Worm (Caenorhabditis elegans) whole organism, mixed stage, embryonic: ENCODE data around the gene srx-9.
A peak's percentile ranks its signal among the peaks of the same experiment; 100 is the strongest.

ENCODE experiments used
- M03D4.4 ChIP-seq: sonication (generic microtip); optimal IDR thresholded peaks from 2 replicates; lab custom pipeline; 2017; ENCODE audit warnings: mild to moderate bottlenecking, missing genetic modification characterization, missing compliant biosample characterization
- bed-3 ChIP-seq: fragments of 200-800 bp; sonication (Bioruptor generic); optimal IDR thresholded peaks from 3 replicates; lab custom pipeline; 2018; ENCODE audit warnings: mild to moderate bottlenecking, missing genetic modification characterization, moderate library complexity, missing compliant biosample characterization
- blmp-1 ChIP-seq: fragments of 150-350 bp; optimal IDR thresholded peaks from 2 replicates; lab custom pipeline; 2014; ENCODE audit warnings: missing biosample characterization, missing genetic modification characterization
- ceh-39 ChIP-seq: fragments of 150-350 bp; optimal IDR thresholded peaks from 2 replicates; lab custom pipeline; 2014; ENCODE audit warnings: missing biosample characterization, missing genetic modification characterization
- ceh-43 ChIP-seq: fragments of 200-800 bp; sonication (Bioruptor generic); optimal IDR thresholded peaks from 2 replicates; lab custom pipeline; 2018; ENCODE audit warnings: mild to moderate bottlenecking, missing genetic modification characterization, moderate library complexity, missing compliant biosample characterization
- ceh-83 ChIP-seq: fragments of 200-800 bp; sonication (Bioruptor generic); optimal IDR thresholded peaks from 2 replicates; lab custom pipeline; 2018; ENCODE audit warnings: mild to moderate bottlenecking, missing genetic modification characterization, missing compliant biosample characterization
- ces-1 ChIP-seq: fragments of 150-350 bp; optimal IDR thresholded peaks from 2 replicates; lab custom pipeline; 2014; ENCODE audit warnings: missing biosample characterization, missing genetic modification reagents, missing genetic modification characterization
- cnd-1 ChIP-seq: fragments of 200-800 bp; sonication (Bioruptor generic); optimal IDR thresholded peaks from 2 replicates; lab custom pipeline; 2018; ENCODE audit warnings: mild to moderate bottlenecking, missing genetic modification characterization, missing compliant biosample characterization
- drap-1 ChIP-seq: fragments of 200-800 bp; sonication (Bioruptor generic); optimal IDR thresholded peaks from 3 replicates; lab custom pipeline; 2018; ENCODE audit warnings: mild to moderate bottlenecking, missing genetic modification characterization, missing compliant biosample characterization
- elt-1 ChIP-seq: sonication (generic microtip); optimal IDR thresholded peaks from 2 replicates; lab custom pipeline; 2017; ENCODE audit warnings: missing genetic modification characterization, mild to moderate bottlenecking, missing compliant biosample characterization, antibody characterized with exemption, moderate library complexity, borderline replicate concordance; ENCODE audit not compliant: insufficient read depth
- elt-3 ChIP-seq: fragments of 150-350 bp; optimal IDR thresholded peaks from 2 replicates; lab custom pipeline; 2014; ENCODE audit warnings: missing biosample characterization, missing genetic modification characterization
- flh-1 ChIP-seq: fragments of 200-800 bp; sonication (Bioruptor generic); optimal IDR thresholded peaks from 2 replicates; lab custom pipeline; 2018; ENCODE audit warnings: mild to moderate bottlenecking, missing genetic modification characterization, moderate library complexity, missing compliant biosample characterization
- ham-2 ChIP-seq: fragments of 200-800 bp; sonication (Bioruptor generic); optimal IDR thresholded peaks from 2 replicates; lab custom pipeline; 2018; ENCODE audit warnings: mild to moderate bottlenecking, missing genetic modification characterization, missing compliant biosample characterization
- hlh-1 ChIP-seq: fragments of 150-350 bp; optimal IDR thresholded peaks from 2 replicates; lab custom pipeline; 2014; ENCODE audit warnings: missing biosample characterization, missing genetic modification reagents, missing genetic modification characterization
- lin-13 ChIP-seq: fragments of 150-350 bp; optimal IDR thresholded peaks from 2 replicates; lab custom pipeline; 2014; ENCODE audit warnings: missing biosample characterization, missing genetic modification characterization
- lin-32 ChIP-seq: fragments of 200-800 bp; sonication (Bioruptor generic); optimal IDR thresholded peaks from 2 replicates; lab custom pipeline; 2018; ENCODE audit warnings: mild to moderate bottlenecking, missing genetic modification characterization, missing compliant biosample characterization
- mab-5 ChIP-seq: fragments of 150-350 bp; optimal IDR thresholded peaks from 2 replicates; lab custom pipeline; 2014; ENCODE audit warnings: missing biosample characterization, missing genetic modification characterization
- mls-2 ChIP-seq: sonication (generic microtip); optimal IDR thresholded peaks from 2 replicates; lab custom pipeline; 2016; ENCODE audit warnings: mild to moderate bottlenecking, missing genetic modification characterization, moderate library complexity, missing compliant biosample characterization
- nhr-12 ChIP-seq: fragments of 150-350 bp; optimal IDR thresholded peaks from 2 replicates; lab custom pipeline; 2014; ENCODE audit warnings: missing biosample characterization, missing genetic modification characterization
- pha-4 ChIP-seq: fragments of 150-350 bp; optimal IDR thresholded peaks from 2 replicates; lab custom pipeline; 2018; ENCODE audit warnings: missing biosample characterization, missing genetic modification reagents, missing genetic modification characterization
- sem-2 ChIP-seq: fragments of 200-800 bp; sonication (Bioruptor generic); optimal IDR thresholded peaks from 2 replicates; lab custom pipeline; 2018; ENCODE audit warnings: mild to moderate bottlenecking, missing genetic modification characterization, missing compliant biosample characterization
- snpc-4 ChIP-seq: fragments of 150-350 bp; optimal IDR thresholded peaks from 2 replicates; lab custom pipeline; 2014; ENCODE audit warnings: missing biosample characterization, missing genetic modification characterization
- sptf-1 ChIP-seq: sonication (generic microtip); optimal IDR thresholded peaks from 2 replicates; lab custom pipeline; 2017; ENCODE audit warnings: mild to moderate bottlenecking, missing genetic modification characterization, moderate library complexity, missing compliant biosample characterization
- tbx-8 ChIP-seq: fragments of 200-800 bp; sonication (Bioruptor generic); optimal IDR thresholded peaks from 2 replicates; lab custom pipeline; 2018; ENCODE audit warnings: mild to moderate bottlenecking, missing genetic modification characterization, moderate library complexity, missing compliant biosample characterization
- unc-39 ChIP-seq: fragments of 150-350 bp; optimal IDR thresholded peaks from 2 replicates; lab custom pipeline; 2014; ENCODE audit warnings: missing biosample characterization, missing genetic modification characterization
- zip-8 ChIP-seq: fragments of 150-350 bp; optimal IDR thresholded peaks from 2 replicates; lab custom pipeline; 2014; ENCODE audit warnings: missing biosample characterization, missing genetic modification characterization
- ztf-11 ChIP-seq: fragments of 150-350 bp; optimal IDR thresholded peaks from 2 replicates; lab custom pipeline; 2014; ENCODE audit warnings: missing biosample characterization, missing genetic modification characterization

The srx-9 gene

DNA sequence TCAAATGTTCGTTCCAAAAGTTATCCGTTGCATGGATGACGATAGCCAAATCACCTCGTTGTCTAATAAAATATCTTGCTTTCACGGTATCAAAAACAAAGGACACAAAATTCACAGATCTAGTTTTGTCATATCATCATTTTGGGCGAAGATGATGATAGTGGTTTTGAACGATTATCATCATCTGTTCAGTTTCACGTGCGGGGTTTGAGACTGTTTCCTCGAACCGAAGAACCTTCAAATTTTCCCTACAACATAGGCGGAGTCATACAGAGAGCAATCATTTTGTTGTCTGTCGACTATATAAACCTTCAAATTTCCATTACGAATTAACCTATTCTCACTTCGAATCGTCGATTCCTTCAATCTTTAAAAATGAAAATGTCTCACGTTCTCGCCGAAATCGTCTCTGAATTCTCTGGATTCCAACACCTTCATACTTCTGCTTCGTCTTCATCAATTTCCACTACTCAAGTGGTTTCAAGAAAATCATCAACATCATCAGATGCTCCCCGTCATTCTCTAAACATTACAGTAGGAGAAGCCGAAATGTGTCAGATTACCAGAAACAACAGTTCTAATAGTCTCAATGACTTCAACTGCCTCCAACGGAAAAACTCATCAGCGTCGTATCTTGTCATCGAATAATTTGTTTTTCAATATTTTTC is 18.0 kb upstream of the srx-9 start, which contains the start of gene F18E3.11:
Gene F18E3.11, plus strand, starts transcription at position 376 of the 668 bp plus-strand sequence.
- TF ChIP-seq lin-32 (GFP tag; lab: Kevin White, UChicago) (no peak), hlh-1 (tag; lab: Kevin White, UChicago) (no peak), mab-5 (tag; lab: Kevin White, UChicago) (no peak), bed-3 (GFP tag; lab: Kevin White, UChicago) (no peak), nhr-12 (tag; lab: Kevin White, UChicago) (no peak), blmp-1 (tag; lab: Kevin White, UChicago) (no peak), ham-2 (GFP tag; lab: Kevin White, UChicago) (no peak), flh-1 (GFP tag; lab: Kevin White, UChicago) (no peak), pha-4 (tag; lab: Kevin White, UChicago) (no peak), elt-1 (no peak), ces-1 (no peak), ceh-43 (GFP tag; lab: Kevin White, UChicago) (no peak), sem-2 (GFP tag; lab: Kevin White, UChicago) (no peak), unc-39 (tag; lab: Kevin White, UChicago) (no peak), lin-13 (tag; lab: Kevin White, UChicago) (no peak), mls-2 (tag; lab: Kevin White, UChicago) (no peak), drap-1 (GFP tag; lab: Kevin White, UChicago) (no peak)

DNA sequence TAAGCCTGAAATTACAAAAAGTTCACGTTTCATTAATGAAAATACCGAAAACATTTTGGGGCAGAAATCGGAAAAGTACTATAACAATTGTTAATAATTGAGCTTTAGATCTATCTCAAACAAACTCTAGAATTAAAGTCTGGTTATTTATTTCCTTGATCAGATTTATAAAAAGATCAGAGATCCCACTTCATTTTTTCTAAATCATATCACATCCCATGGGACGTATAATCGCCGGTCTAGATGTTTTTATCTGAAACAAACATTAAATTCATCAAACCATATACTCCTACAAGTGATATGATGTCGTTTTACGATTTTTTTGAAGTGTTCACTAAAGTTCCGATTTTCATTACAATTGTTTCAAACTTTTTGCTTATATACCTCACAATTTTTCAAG is 16.4 kb upstream of the srx-9 start, which contains the start of gene str-41:
Gene str-41, plus strand, starts transcription at position 301 of the 400 bp plus-strand sequence.
- no peak for TF ChIP-seq elt-3 (tag; lab: Kevin White, UChicago)
- TF ChIP-seq drap-1 (GFP tag; lab: Kevin White, UChicago): no peak
- no peak for TF ChIP-seq sem-2 (GFP tag; lab: Kevin White, UChicago)
- no peak for TF ChIP-seq M03D4.4 (tag; lab: Kevin White, UChicago)
- TF ChIP-seq nhr-12 (tag; lab: Kevin White, UChicago): no peak
- no peak for TF ChIP-seq snpc-4 (tag; lab: Kevin White, UChicago)
- no peak for TF ChIP-seq ceh-39 (tag; lab: Kevin White, UChicago)
- no peak for TF ChIP-seq lin-32 (GFP tag; lab: Kevin White, UChicago)
- TF ChIP-seq unc-39 (tag; lab: Kevin White, UChicago): no peak
- no peak for TF ChIP-seq sptf-1 (tag; lab: Kevin White, UChicago)
- no peak for TF ChIP-seq ceh-83 (GFP tag; lab: Kevin White, UChicago)
- TF ChIP-seq ztf-11 (tag; lab: Kevin White, UChicago): no peak
- TF ChIP-seq zip-8: no peak
- TF ChIP-seq bed-3 (GFP tag; lab: Kevin White, UChicago): no peak
- TF ChIP-seq lin-13 (tag; lab: Kevin White, UChicago): no peak
- TF ChIP-seq ceh-43 (GFP tag; lab: Kevin White, UChicago): no peak
- TF ChIP-seq ces-1: no peak

DNA sequence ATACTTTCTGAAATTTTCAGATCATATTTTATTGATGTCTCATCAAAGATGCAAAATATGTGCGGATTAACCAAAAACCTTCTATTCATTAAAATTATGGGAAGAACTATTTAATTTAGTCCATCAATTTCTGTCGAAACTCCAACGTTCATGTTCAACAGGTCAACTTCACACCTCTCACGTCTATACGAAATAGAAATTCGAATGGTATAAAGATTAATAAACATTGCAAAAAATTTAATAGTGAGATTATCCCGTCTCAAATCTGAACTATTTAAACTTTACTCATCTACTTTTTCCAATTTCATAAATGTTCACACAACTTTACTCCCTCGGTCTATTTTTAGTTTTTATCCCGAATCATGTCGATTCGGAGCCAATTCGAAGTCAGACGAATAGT is 14.3 kb upstream of the srx-9 start, which contains the start of gene R13D7.2:
Gene R13D7.2, plus strand, starts transcription at position 301 of the 400 bp plus-strand sequence.
- TF ChIP-seq nhr-12 (tag; lab: Kevin White, UChicago) (no peak), lin-32 (GFP tag; lab: Kevin White, UChicago) (no peak), ceh-39 (tag; lab: Kevin White, UChicago) (no peak), hlh-1 (tag; lab: Kevin White, UChicago) (no peak), ztf-11 (tag; lab: Kevin White, UChicago) (no peak), cnd-1 (tag; lab: Kevin White, UChicago) (no peak), bed-3 (GFP tag; lab: Kevin White, UChicago) (no peak)

DNA sequence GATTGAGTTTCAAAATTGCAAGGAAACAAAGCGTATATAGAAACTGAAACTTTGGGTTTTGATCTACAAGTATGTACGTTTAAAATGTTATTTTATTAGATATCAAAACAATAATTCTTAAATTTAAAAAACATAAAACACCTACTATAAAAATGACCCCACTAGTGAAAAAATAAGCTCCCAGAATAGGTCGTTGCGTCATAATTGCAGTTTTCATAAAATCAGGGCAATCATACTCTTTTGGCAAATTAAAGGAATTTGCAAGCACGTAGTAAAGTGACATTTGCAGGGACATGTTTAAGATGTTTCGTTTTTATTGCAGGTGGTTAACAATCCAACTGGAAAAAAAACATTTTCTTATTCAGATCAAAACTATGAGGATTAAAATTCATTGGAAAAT is 13.3 kb upstream of the srx-9 start, which contains the start of gene srt-6:
Gene srt-6, minus strand, starts transcription at position 295 of the 400 bp plus-strand sequence.
- no peak for TF ChIP-seq elt-3 (tag; lab: Kevin White, UChicago)
- no peak for TF ChIP-seq nhr-12 (tag; lab: Kevin White, UChicago)
- TF ChIP-seq zip-8: peak; percentile 91
- TF ChIP-seq, all 35 proteins: peak for 1

DNA sequence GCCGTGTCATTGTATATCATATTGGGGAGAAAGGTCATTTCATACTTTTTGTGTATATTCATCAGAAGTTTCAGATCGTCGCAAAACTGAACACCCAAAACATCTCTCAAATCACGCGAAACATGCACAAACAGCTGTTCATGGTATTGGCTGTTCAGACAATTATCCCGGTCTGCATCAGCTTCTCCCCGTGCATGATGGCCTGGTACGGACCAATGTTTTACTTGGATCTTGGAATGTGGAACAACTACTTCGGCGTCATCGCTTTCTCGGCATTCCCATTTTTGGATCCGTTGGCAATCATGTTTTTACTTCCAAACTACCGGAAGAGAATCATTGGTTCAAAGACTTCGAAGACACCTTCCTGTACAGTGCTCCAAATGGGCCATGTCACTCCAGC is 8.2 kb upstream of the srx-9 start:
- TF ChIP-seq tbx-8 (GFP tag; lab: Kevin White, UChicago): no peak
- TF ChIP-seq ces-1: no peak
- no peak for TF ChIP-seq sem-2 (GFP tag; lab: Kevin White, UChicago)
